Worm (Caenorhabditis elegans) whole organism, L1 larva: ENCODE results near the gene F40F8.5.

ENCODE experiments used
- ceh-8 ChIP-seq: fragments of 200-800 bp; sonication (Bioruptor generic); optimal IDR thresholded peaks from 2 replicates; lab custom pipeline; 2018; ENCODE audit warnings: mild to moderate bottlenecking, missing genetic modification characterization, moderate library complexity, missing compliant biosample characterization
- ces-1 ChIP-seq: fragments of 150-350 bp; optimal IDR thresholded peaks from 2 replicates; lab custom pipeline; 2014; ENCODE audit warnings: missing biosample characterization, missing genetic modification reagents, missing genetic modification characterization
- nhr-90 ChIP-seq: sonication (generic microtip); optimal IDR thresholded peaks from 2 replicates; lab custom pipeline; 2016; ENCODE audit warnings: mild to moderate bottlenecking, missing genetic modification characterization, missing compliant biosample characterization; ENCODE audit not compliant: poor library complexity
- tbx-2 ChIP-seq: sonication (generic microtip); optimal IDR thresholded peaks from 2 replicates; lab custom pipeline; 2016; ENCODE audit warnings: missing genetic modification characterization, missing compliant biosample characterization
- unc-62 ChIP-seq: fragments of 150-350 bp; optimal IDR thresholded peaks from 2 replicates; lab custom pipeline; 2014; ENCODE audit warnings: missing biosample characterization, missing genetic modification reagents, missing genetic modification characterization
- unc-86 ChIP-seq: sonication (generic microtip); optimal IDR thresholded peaks from 2 replicates; lab custom pipeline; 2016; ENCODE audit warnings: missing genetic modification characterization, missing compliant biosample characterization

DNA sequence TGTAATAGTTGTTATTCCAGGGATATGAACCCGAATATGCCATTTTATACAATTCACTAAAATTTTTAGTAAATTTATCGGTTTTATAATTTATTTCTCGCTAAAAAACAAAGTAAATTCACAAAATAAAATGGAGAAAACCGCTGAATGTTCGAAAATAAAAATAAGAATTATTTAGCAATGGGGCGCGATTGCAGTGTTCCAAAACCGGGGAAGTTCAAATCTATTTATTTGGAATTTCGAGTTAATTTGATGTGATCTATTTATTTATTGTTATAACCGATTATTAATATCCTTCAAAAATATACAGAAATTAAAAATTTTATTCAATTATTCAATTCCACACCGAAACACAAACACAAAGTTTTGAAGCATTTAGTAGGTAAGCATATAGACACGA, 2.2 kb downstream of the F40F8.5 start, which contains the start of gene F40F8.11:
- peak; percentile 3 for TF ChIP-seq unc-86 (tag; lab: Kevin White, UChicago)
- no peak for TF ChIP-seq nhr-90 (tag; lab: Kevin White, UChicago)
- TF ChIP-seq ceh-8 (GFP tag; lab: Kevin White, UChicago): no peak
- no peak for TF ChIP-seq unc-62 (GFP tag; lab: Kevin White, UChicago)
- TF ChIP-seq tbx-2: peak; percentile 26
- no peak for TF ChIP-seq ces-1 (GFP tag; lab: Kevin White, UChicago)
